Worm (Caenorhabditis elegans) whole organism, dauer: ENCODE data around the gene srh-73.

ENCODE experiments used
- unc-62 ChIP-seq: sonication (generic microtip); optimal IDR thresholded peaks from 2 replicates; lab custom pipeline; 2017; ENCODE audit warnings: missing biosample characterization, missing genetic modification reagents, missing genetic modification characterization

Gene srh-73

ce11 chrII:12544533-12544932 lies 32.6 kb downstream of the srh-73 start, which contains the start of gene F49C5.9:
Gene F49C5.9, minus strand, starts transcription at chrII:12544633.
- TF ChIP-seq unc-62 (GFP tag; lab: Kevin White, UChicago): no peak

ce11 chrII:12546413-12546812 lies 34.4 kb downstream of the srh-73 start, which contains the start of the genes F49C5.5 and F49C5.10:
Gene F49C5.5, minus strand, starts transcription at chrII:12546513.
Gene F49C5.10, plus strand, starts transcription at chrII:12546756.
- TF ChIP-seq unc-62 (GFP tag; lab: Kevin White, UChicago): no peak

- TF ChIP-seq unc-62 (GFP tag; lab: Kevin White, UChicago): no peak
These were observed 35.6 kb downstream of the srh-73 start, which contains the start of gene F49C5.16 for ce11 chrII:12547547-12547946. Gene F49C5.16, plus strand, starts transcription at chrII:12547847.

- no peak for TF ChIP-seq unc-62 (GFP tag; lab: Kevin White, UChicago)
These were observed 37.6 kb downstream of the srh-73 start for ce11 chrII:12549613-12550012.

- no peak for TF ChIP-seq unc-62 (GFP tag; lab: Kevin White, UChicago)
These were observed 39.0 kb downstream of the srh-73 start for ce11 chrII:12550940-12551339.

- no peak for TF ChIP-seq unc-62 (GFP tag; lab: Kevin White, UChicago)
These were observed 43.6 kb downstream of the srh-73 start, which contains the start of gene F49C5.11 for ce11 chrII:12555579-12555978. Gene F49C5.11, plus strand, starts transcription at chrII:12555879.

- TF ChIP-seq unc-62 (GFP tag; lab: Kevin White, UChicago): no peak
These were observed 48.2 kb downstream of the srh-73 start, which contains the start of gene F49C5.12 for ce11 chrII:12560210-12560609. Gene F49C5.12, minus strand, starts transcription at chrII:12560310.
